Fruit fly (Drosophila melanogaster) whole organism, wandering third instar larva: ENCODE results near the gene verm.
A peak's percentile ranks its signal among the peaks of the same experiment; 100 is the strongest.

Experiments used
- Abd-B ChIP-seq: fragments of >200 bp; optimal IDR thresholded peaks from 2 replicates; lab custom pipeline; 2017; ENCODE audit warnings: missing biosample characterization, missing genetic modification characterization
- foxo ChIP-seq, 2 experiments: fragments of 200-800 bp; sonication (Bioruptor generic); optimal IDR thresholded peaks; 2 replicates in 1 of 2; 3 replicates in 1 of 2; lab custom pipeline; 2016 to 2017; ENCODE audit warnings: missing biosample characterization in 2 of 2, missing genetic modification characterization in 2 of 2
- h ChIP-seq: fragments of 200-800 bp; sonication (Bioruptor generic); optimal IDR thresholded peaks from 3 replicates; lab custom pipeline; 2016; ENCODE audit warnings: missing biosample characterization, mild to moderate bottlenecking, missing genetic modification characterization
- lola ChIP-seq: fragments of >200 bp; optimal IDR thresholded peaks from 2 replicates; lab custom pipeline; 2017; ENCODE audit warnings: missing biosample characterization, missing genetic modification characterization
- tai ChIP-seq: sonication (Bioruptor generic); optimal IDR thresholded peaks from 2 replicates; lab custom pipeline; 2016; ENCODE audit warnings: missing biosample characterization, missing genetic modification characterization

DNA sequence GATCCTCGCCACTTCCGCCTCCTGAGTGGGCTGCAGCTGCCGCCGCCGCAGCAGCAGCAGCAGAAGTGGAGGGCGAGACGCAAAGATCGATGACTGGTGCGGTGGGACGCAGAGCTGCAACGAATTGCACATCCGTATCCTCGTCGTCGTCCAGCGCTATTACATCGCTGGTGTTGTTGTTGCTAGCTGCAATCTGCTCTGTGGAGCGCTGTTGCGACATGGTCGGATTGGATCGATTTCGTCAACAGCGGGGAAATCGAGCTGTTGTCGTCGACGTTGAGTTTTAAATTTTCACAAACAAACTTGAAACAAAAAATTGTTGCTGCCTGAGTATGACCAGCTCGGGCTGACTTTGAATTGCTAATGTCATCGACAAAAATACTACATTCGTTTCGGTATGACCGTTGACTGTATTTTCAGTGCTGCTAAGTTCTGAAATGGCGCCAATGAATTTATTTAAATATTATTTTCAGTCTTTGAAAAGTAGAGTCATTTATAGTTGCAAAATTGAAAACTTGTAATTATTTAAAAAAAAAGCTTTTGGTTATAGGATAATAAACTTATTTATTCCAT lies 52.5 kb downstream of the verm start, which contains the start of gene Rnf146:
- TF ChIP-seq Abd-B (GFP tag; lab: Kevin White, UChicago) (no peak), lola (GFP tag; lab: Kevin White, UChicago) (no peak), tai (GFP tag; lab: Kevin White, UChicago) (no peak), h (GFP tag; lab: Kevin White, UChicago) (peak; percentile 3), foxo (GFP tag; optimal IDR thresholded peaks at IDR 0.05; lab: Kevin White, UChicago) (no peak)
